Fruit fly (Drosophila melanogaster) whole organism, embryonic: ENCODE results near the gene crq.

Experiments
- B-H1 ChIP-seq: fragments of 200-800 bp; sonication (Bioruptor generic); IDR thresholded peaks from 3 replicates; pipeline ENCODE4 v1.3.6; 2022; ENCODE audit warnings: missing biosample characterization, missing genetic modification characterization
- BEAF-32 ChIP-seq: fragments of 200-800 bp; sonication (Bioruptor generic); optimal IDR thresholded peaks from 3 replicates; lab custom pipeline; 2017; ENCODE audit warnings: missing biosample characterization, missing genetic modification characterization, mild to moderate bottlenecking, moderate library complexity, missing genetic modification reagents
- Bgb ChIP-seq: fragments of 200-800 bp; sonication (Bioruptor generic); IDR thresholded peaks from 2 replicates; pipeline ENCODE4 v1.3.6; 2022; ENCODE audit warnings: missing biosample characterization, missing genetic modification characterization; ENCODE audit not compliant: partially characterized antibody
- CG12299 ChIP-seq: fragments of 200-800 bp; sonication (Bioruptor generic); optimal IDR thresholded peaks from 2 replicates; lab custom pipeline; 2018; ENCODE audit warnings: missing biosample characterization, mild to moderate bottlenecking, missing genetic modification characterization
- CG15073 ChIP-seq: fragments of 200-800 bp; sonication (Bioruptor generic); optimal IDR thresholded peaks from 2 replicates; lab custom pipeline; 2016; ENCODE audit warnings: missing biosample characterization, missing genetic modification characterization
- CG15514 ChIP-seq: fragments of 200-800 bp; sonication (Bioruptor generic); optimal IDR thresholded peaks from 3 replicates; lab custom pipeline; 2017; ENCODE audit warnings: missing biosample characterization, missing genetic modification characterization, mild to moderate bottlenecking, moderate library complexity, missing genetic modification reagents
- CG15601 ChIP-seq: fragments of 200-800 bp; sonication (Bioruptor generic); optimal IDR thresholded peaks from 3 replicates; lab custom pipeline; 2019; ENCODE audit warnings: missing biosample characterization, mild to moderate bottlenecking, missing genetic modification characterization, moderate library complexity
- CG16813 ChIP-seq: fragments of 200-800 bp; sonication (Bioruptor generic); IDR thresholded peaks from 3 replicates; pipeline ENCODE4 v1.3.6; 2022; ENCODE audit warnings: missing biosample characterization, missing genetic modification characterization; ENCODE audit not compliant: partially characterized antibody
- CG17829 ChIP-seq: fragments of 200-800 bp; optimal IDR thresholded peaks from 2 replicates; lab custom pipeline; 2019; ENCODE audit warnings: missing biosample characterization, mild to moderate bottlenecking, missing genetic modification characterization, moderate library complexity
- CG18262 ChIP-seq: fragments of 200-800 bp; optimal IDR thresholded peaks from 3 replicates; lab custom pipeline; 2019; ENCODE audit warnings: missing biosample characterization, mild to moderate bottlenecking, missing genetic modification characterization, moderate library complexity
- CG30403 ChIP-seq: fragments of 200-800 bp; sonication (Bioruptor generic); optimal IDR thresholded peaks from 3 replicates; lab custom pipeline; 2016; ENCODE audit warnings: missing biosample characterization, missing genetic modification characterization
- CG34224 ChIP-seq: fragments of 200-800 bp; sonication (Bioruptor generic); IDR thresholded peaks from 3 replicates; pipeline ENCODE4 v1.3.6; 2022; ENCODE audit warnings: missing biosample characterization, missing genetic modification characterization; ENCODE audit not compliant: partially characterized antibody
- CG34376 ChIP-seq: fragments of 200-800 bp; sonication (Bioruptor generic); optimal IDR thresholded peaks from 2 replicates; lab custom pipeline; 2018; ENCODE audit warnings: missing biosample characterization, mild to moderate bottlenecking, missing genetic modification characterization
- CG42726 ChIP-seq: fragments of 200-800 bp; sonication (Bioruptor generic); IDR thresholded peaks from 2 replicates; pipeline ENCODE4 v1.3.6; 2022; ENCODE audit warnings: missing biosample characterization, missing genetic modification characterization; ENCODE audit not compliant: partially characterized antibody
- CG4617 ChIP-seq: fragments of 200-800 bp; sonication (Bioruptor generic); optimal IDR thresholded peaks from 3 replicates; lab custom pipeline; 2016; ENCODE audit warnings: missing biosample characterization, missing genetic modification characterization, borderline replicate concordance
- CG7372 ChIP-seq: fragments of 200-800 bp; sonication (Bioruptor generic); IDR thresholded peaks from 2 replicates; pipeline ENCODE4 v1.3.6; 2022; ENCODE audit warnings: missing biosample characterization, missing genetic modification characterization
- CG7987 ChIP-seq: fragments of 200-800 bp; sonication (Bioruptor generic); optimal IDR thresholded peaks from 2 replicates; lab custom pipeline; 2018; ENCODE audit warnings: missing biosample characterization, mild to moderate bottlenecking, missing genetic modification characterization, moderate library complexity
- CG8281 ChIP-seq: fragments of 200-800 bp; sonication (Bioruptor generic); optimal IDR thresholded peaks from 2 replicates; lab custom pipeline; 2018; ENCODE audit warnings: missing biosample characterization, mild to moderate bottlenecking, missing genetic modification characterization, moderate library complexity
- CG8388 ChIP-seq: fragments of 200-800 bp; sonication (Bioruptor generic); optimal IDR thresholded peaks from 2 replicates; lab custom pipeline; 2019; ENCODE audit warnings: missing biosample characterization, mild to moderate bottlenecking, missing genetic modification characterization, moderate library complexity
- CTCF ChIP-seq: fragments of 200-800 bp; sonication (Bioruptor generic); optimal IDR thresholded peaks from 2 replicates; lab custom pipeline; 2017; ENCODE audit warnings: missing biosample characterization, mild to moderate bottlenecking, missing genetic modification characterization, moderate library complexity
- Dll ChIP-seq: fragments of 200-800 bp; sonication (Bioruptor generic); IDR thresholded peaks from 4 replicates; pipeline ENCODE4 v1.3.6; 2022; ENCODE audit warnings: missing biosample characterization, missing genetic modification characterization; ENCODE audit not compliant: partially characterized antibody
- Dref ChIP-seq: fragments of 200-800 bp; sonication (Bioruptor generic); IDR thresholded peaks from 2 replicates; pipeline ENCODE4 v1.3.6; 2022; ENCODE audit warnings: missing biosample characterization, missing genetic modification characterization
- H15 ChIP-seq: fragments of 200-800 bp; sonication (Bioruptor generic); IDR thresholded peaks from 3 replicates; pipeline ENCODE4 v1.3.6; 2022; ENCODE audit warnings: missing biosample characterization, missing genetic modification characterization
- HmgD ChIP-seq: fragments of 200-800 bp; sonication (Bioruptor generic); optimal IDR thresholded peaks from 3 replicates; lab custom pipeline; 2016; ENCODE audit warnings: missing biosample characterization, missing genetic modification characterization
- Med ChIP-seq: fragments of 200-800 bp; sonication (Bioruptor generic); peaks from one replicate; lab custom pipeline; 2016; ENCODE audit warnings: missing biosample characterization, missing genetic modification characterization, mild to moderate bottlenecking, inconsistent platforms, moderate library complexity
- Scr ChIP-seq: fragments of 200-800 bp; sonication (Bioruptor generic); IDR thresholded peaks from 2 replicates; pipeline ENCODE4 v1.3.6; 2022; ENCODE audit warnings: missing biosample characterization, missing genetic modification characterization; ENCODE audit not compliant: partially characterized antibody
- Sin3A ChIP-seq: fragments of >200 bp; optimal IDR thresholded peaks from 2 replicates; lab custom pipeline; 2018
- Sry-δ ChIP-seq: fragments of 200-800 bp; sonication (Bioruptor generic); optimal IDR thresholded peaks from 2 replicates; lab custom pipeline; 2016; ENCODE audit warnings: missing biosample characterization, missing genetic modification characterization
- Usf ChIP-seq: fragments of 200-800 bp; sonication (Bioruptor generic); optimal IDR thresholded peaks from 2 replicates; lab custom pipeline; 2017; ENCODE audit warnings: missing genotype, missing biosample characterization, missing genetic modification characterization
- amos ChIP-seq: fragments of 200-800 bp; sonication (Bioruptor generic); IDR thresholded peaks from 2 replicates; pipeline ENCODE4 v1.3.6; 2022; ENCODE audit warnings: missing biosample characterization, missing genetic modification characterization; ENCODE audit not compliant: partially characterized antibody
- crp ChIP-seq, 2 experiments: fragments of 200-800 bp; sonication (Bioruptor generic); optimal IDR thresholded peaks; 2 replicates in 1 of 2; 3 replicates in 1 of 2; lab custom pipeline; 2017; ENCODE audit warnings: missing biosample characterization in 2 of 2, missing genetic modification characterization in 2 of 2, mild to moderate bottlenecking in 1 of 2, moderate library complexity in 1 of 2
- cwo ChIP-seq: fragments of 200-800 bp; sonication (Bioruptor generic); optimal IDR thresholded peaks from 3 replicates; lab custom pipeline; 2017; ENCODE audit warnings: missing biosample characterization, missing genetic modification characterization, mild to moderate bottlenecking, moderate library complexity, missing genetic modification reagents
- dm ChIP-seq: fragments of 200-800 bp; sonication (Bioruptor generic); optimal IDR thresholded peaks from 3 replicates; lab custom pipeline; 2016; ENCODE audit warnings: missing biosample characterization, missing genetic modification characterization
- ftz-f1 ChIP-seq: fragments of 200-800 bp; sonication (Bioruptor generic); optimal IDR thresholded peaks from 2 replicates; lab custom pipeline; 2016; ENCODE audit warnings: missing biosample characterization, missing genetic modification characterization
- h ChIP-seq: fragments of >200 bp; optimal IDR thresholded peaks from 2 replicates; lab custom pipeline; 2017
- hbn ChIP-seq: fragments of 200-800 bp; sonication (Bioruptor generic); IDR thresholded peaks from 2 replicates; pipeline ENCODE4 v1.3.6; 2022; ENCODE audit warnings: missing biosample characterization, missing genetic modification characterization; ENCODE audit not compliant: partially characterized antibody
- knrl ChIP-seq: fragments of 200-800 bp; sonication (Bioruptor generic); IDR thresholded peaks from 3 replicates; pipeline ENCODE4 v1.3.6; 2022; ENCODE audit warnings: missing biosample characterization, missing genetic modification characterization; ENCODE audit not compliant: partially characterized antibody
- lab ChIP-seq: fragments of 200-800 bp; sonication (Bioruptor generic); optimal IDR thresholded peaks from 3 replicates; lab custom pipeline; 2017; ENCODE audit warnings: missing biosample characterization, missing genetic modification characterization, mild to moderate bottlenecking, moderate library complexity, missing genetic modification reagents
- lilli ChIP-seq: fragments of 200-800 bp; sonication (Bioruptor generic); optimal IDR thresholded peaks from 3 replicates; lab custom pipeline; 2016; ENCODE audit warnings: missing biosample characterization, missing genetic modification characterization
- lov ChIP-seq, 2 experiments: fragments of 200-800 bp in 1 of 2; fragments of >200 bp in 1 of 2; sonication (Bioruptor generic) in 1 of 2; IDR thresholded peaks in 1 of 2; optimal IDR thresholded peaks in 1 of 2; 2 replicates in 1 of 2; 3 replicates in 1 of 2; pipeline versions ENCODE4 v1.3.6 to Lab custom; 2017 to 2022; ENCODE audit warnings: missing biosample characterization in 1 of 2, missing genetic modification characterization in 1 of 2
- nmo ChIP-seq: fragments of 200-800 bp; sonication (Bioruptor generic); optimal IDR thresholded peaks from 2 replicates; lab custom pipeline; 2018; ENCODE audit warnings: missing biosample characterization, mild to moderate bottlenecking, missing genetic modification characterization, moderate library complexity
- phol ChIP-seq: fragments of 200-800 bp; sonication (Bioruptor generic); optimal IDR thresholded peaks from 3 replicates; lab custom pipeline; 2018; ENCODE audit warnings: missing biosample characterization, mild to moderate bottlenecking, missing genetic modification characterization, moderate library complexity
- row ChIP-seq: fragments of 200-800 bp; sonication (Bioruptor generic); IDR thresholded peaks from 3 replicates; pipeline ENCODE4 v1.3.6; 2022; ENCODE audit warnings: missing biosample characterization, missing genetic modification characterization
- sc ChIP-seq, 3 experiments: fragments of >200 bp in 2 of 3; fragments of 200-800 bp in 1 of 3; sonication (Bioruptor generic) in 1 of 3; optimal IDR thresholded peaks; 2 replicates in 2 of 3; 3 replicates in 1 of 3; lab custom pipeline; 2017; ENCODE audit warnings: mild to moderate bottlenecking in 1 of 3, missing biosample characterization in 1 of 3, missing genetic modification characterization in 1 of 3, missing genetic modification reagents in 1 of 3
- sens ChIP-seq: fragments of 200-800 bp; sonication (Bioruptor generic); peaks from one replicate; lab custom pipeline; 2016; ENCODE audit warnings: missing biosample characterization, missing genetic modification characterization
- twi ChIP-seq: fragments of 200-800 bp; optimal IDR thresholded peaks from 2 replicates; lab custom pipeline; 2019; ENCODE audit warnings: missing biosample characterization, mild to moderate bottlenecking, missing genetic modification characterization, moderate library complexity

crq gene

DNA sequence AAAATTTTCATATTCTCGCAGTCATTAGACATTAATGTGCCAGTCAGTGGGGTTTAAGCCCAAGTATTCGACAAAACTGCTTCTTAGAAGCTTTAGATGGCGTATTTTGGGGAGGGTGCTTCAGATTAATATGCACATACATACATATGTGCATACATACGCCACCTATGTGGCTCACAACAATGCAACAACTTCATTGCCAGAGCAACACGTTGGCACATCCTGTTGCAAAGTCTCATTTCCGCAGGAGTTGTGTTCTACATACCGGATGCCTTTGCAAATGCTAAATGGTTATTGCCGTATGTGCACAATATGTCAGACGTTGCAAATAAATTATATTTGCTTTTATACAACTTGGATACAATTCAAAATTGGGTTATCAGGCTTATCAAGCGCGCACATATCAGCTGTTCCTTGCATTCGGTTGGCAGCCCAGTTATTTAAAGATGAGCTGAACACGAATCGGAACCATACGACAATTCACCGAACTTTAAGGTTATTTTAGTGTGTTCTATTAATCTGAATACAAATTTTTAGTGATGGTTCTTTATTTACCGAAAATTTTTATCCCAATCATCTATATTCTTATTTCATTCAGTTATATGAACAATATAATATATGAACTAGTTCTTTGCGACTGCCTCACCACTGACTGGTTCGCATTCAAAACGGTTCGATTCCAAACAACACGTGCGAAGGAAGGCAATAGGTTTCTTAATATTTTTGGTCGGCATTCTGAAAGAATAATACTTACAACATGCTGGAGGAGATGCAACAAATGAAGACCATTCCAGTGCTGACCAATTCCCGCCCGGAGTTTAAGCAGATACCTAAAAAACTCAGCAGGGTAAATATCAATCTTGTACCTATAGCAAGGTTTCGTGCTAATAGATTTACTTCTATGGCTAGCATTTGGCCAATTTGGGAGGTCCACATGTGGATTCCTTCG is 48.9 kb downstream of the crq start, which contains the start of gene Polr1B (continued):
- 0 out of 2 replicates have a peak, but pooled peaks have one; percentile 46 for TF ChIP-seq hbn (GFP tag; lab: Robert Waterston, UW)
- peak; percentile 55 for TF ChIP-seq Bgb (GFP tag; lab: Robert Waterston, UW)
- TF ChIP-seq CG15514 (GFP tag; lab: Kevin White, UChicago): peak; percentile 100
- peak; percentile 90 for TF ChIP-seq CTCF (GFP tag; lab: Kevin White, UChicago)
- no peak for TF ChIP-seq sc (optimal IDR thresholded peaks at IDR 0.05; lab: Kevin White, UChicago)
- no peak for TF ChIP-seq sc (GFP tag; optimal IDR thresholded peaks at IDR 0.05; lab: Kevin White, UChicago)
- no peak for TF ChIP-seq ftz-f1
- peak; percentile 11 for TF ChIP-seq CG34376 (GFP tag; lab: Kevin White, UChicago)
- peak; percentile 85 to 98 for TF ChIP-seq crp (GFP tag; optimal IDR thresholded peaks at IDR 0.05; lab: Kevin White, UChicago)
- TF ChIP-seq knrl: peak; percentile 78
- TF ChIP-seq row (GFP tag; lab: Robert Waterston, UW): peak; percentile 84
- peak; percentile 50 for TF ChIP-seq nmo (GFP tag; lab: Kevin White, UChicago)
- TF ChIP-seq Dref: peak; percentile 38; the same call in 1 of the 2 replicates
- TF ChIP-seq Scr (GFP tag; lab: Robert Waterston, UW): peak; percentile 69
- peak; percentile 69 for TF ChIP-seq BEAF-32 (GFP tag; lab: Kevin White, UChicago)
- no peak for TF ChIP-seq CG8388 (GFP tag; lab: Kevin White, UChicago)
- peak; percentile 24 for TF ChIP-seq CG30403 (GFP tag; lab: Kevin White, UChicago)
- TF ChIP-seq phol (tag; lab: Kevin White, UChicago): peak; percentile 50
- TF ChIP-seq CG8281 (tag; lab: Kevin White, UChicago): no peak
- TF ChIP-seq CG15073 (GFP tag; lab: Kevin White, UChicago): no peak
- no peak for TF ChIP-seq CG7987 (GFP tag; lab: Kevin White, UChicago)
- peak; percentile 59; the same call in 1 of the 3 replicates for TF ChIP-seq CG34224
- TF ChIP-seq twi (tag; lab: Kevin White, UChicago): peak; percentile 1
- TF ChIP-seq HmgD (GFP tag; lab: Kevin White, UChicago): no peak
- TF ChIP-seq cwo (GFP tag; lab: Kevin White, UChicago): peak; percentile 91
- TF ChIP-seq CG12299 (tag; lab: Kevin White, UChicago): peak; percentile 19
- peak; percentile 68 for TF ChIP-seq Sin3A (lab: Kevin White, UChicago)
- peak; percentile 41 for TF ChIP-seq CG15601
- peak; percentile 70; the same call in 3 of the 4 replicates for TF ChIP-seq Dll (GFP tag; lab: Robert Waterston, UW)
- peak; percentile 86 for TF ChIP-seq dm (GFP tag; lab: Kevin White, UChicago)
- no peak for TF ChIP-seq lov (optimal IDR thresholded peaks at IDR 0.05; lab: Kevin White, UChicago)
- TF ChIP-seq lov (GFP tag; IDR thresholded peaks at IDR 0.05; lab: Robert Waterston, UW): 0 out of 3 replicates have a peak, but pooled peaks have one; percentile 32
- peak; percentile 59 for TF ChIP-seq Sry-δ (GFP tag; lab: Kevin White, UChicago)
- TF ChIP-seq lab: no peak
- TF ChIP-seq h (lab: Kevin White, UChicago): no peak
- no peak for TF ChIP-seq CG42726 (GFP tag; lab: Robert Waterston, UW)
- TF ChIP-seq CG7372 (GFP tag; lab: Robert Waterston, UW): no peak
- TF ChIP-seq lilli (GFP tag; lab: Kevin White, UChicago): peak; percentile 16
- TF ChIP-seq CG4617 (GFP tag; lab: Kevin White, UChicago): peak; percentile 26
- peak; percentile 80 for TF ChIP-seq sens (GFP tag; lab: Kevin White, UChicago)
- TF ChIP-seq B-H1 (GFP tag; lab: Robert Waterston, UW): no peak
- TF ChIP-seq Med (GFP tag; lab: Kevin White, UChicago): peak; percentile 51
- no peak for TF ChIP-seq Usf
- peak; percentile 64 for TF ChIP-seq amos (GFP tag; lab: Robert Waterston, UW)
- TF ChIP-seq CG16813 (GFP tag; lab: Robert Waterston, UW): 0 out of 3 replicates have a peak, but pooled peaks have one; percentile 33
- TF ChIP-seq CG18262 (tag; lab: Kevin White, UChicago): peak; percentile 24
- no peak for TF ChIP-seq H15 (GFP tag; lab: Robert Waterston, UW)
- peak; percentile 36 for TF ChIP-seq CG17829 (tag; lab: Kevin White, UChicago)
